Worm (Caenorhabditis elegans) whole organism, young adult: ENCODE measurements around the gene gst-29.
"Not testable (repeated sequence)": the region's sequence is repeated elsewhere in the genome, so short reads cannot be mapped to it uniquely, and the experiment has no call there.

Experiments
- B0261.1 ChIP-seq: sonication (generic microtip); optimal IDR thresholded peaks from 2 replicates; lab custom pipeline; 2016; ENCODE audit warnings: mild to moderate bottlenecking, missing genetic modification characterization, moderate library complexity, missing compliant biosample characterization
- C17E4.6 ChIP-seq: fragments of 200-800 bp; sonication (Bioruptor generic); IDR thresholded peaks from 2 replicates; pipeline ENCODE4 v1.3.6; 2022; ENCODE audit warnings: missing genetic modification reagents, missing genetic modification characterization, missing compliant biosample characterization
- F10E7.11 ChIP-seq: sonication (generic microtip); optimal IDR thresholded peaks from 2 replicates; lab custom pipeline; 2017; ENCODE audit warnings: mild to moderate bottlenecking, missing genetic modification characterization, moderate library complexity, missing compliant biosample characterization
- K11D2.4 ChIP-seq: fragments of 200-800 bp; sonication (Bioruptor generic); IDR thresholded peaks from 2 replicates; pipeline ENCODE4 v1.3.6; 2022; ENCODE audit warnings: missing genetic modification reagents, missing genetic modification characterization, missing compliant biosample characterization
- K12H6.12 ChIP-seq: fragments of 200-800 bp; sonication (Bioruptor generic); optimal IDR thresholded peaks from 2 replicates; lab custom pipeline; 2018; ENCODE audit warnings: mild to moderate bottlenecking, missing genetic modification characterization, missing compliant biosample characterization
- T07F8.4 ChIP-seq: sonication (generic microtip); optimal IDR thresholded peaks from 2 replicates; lab custom pipeline; 2016; ENCODE audit warnings: mild to moderate bottlenecking, missing genetic modification characterization, moderate library complexity, missing compliant biosample characterization
- Y53F4B.3 ChIP-seq: fragments of 200-800 bp; sonication (Bioruptor generic); IDR thresholded peaks from 2 replicates; pipeline ENCODE4 v1.3.6; 2022; ENCODE audit warnings: missing genetic modification reagents, missing genetic modification characterization, missing compliant biosample characterization
- Y53G8AR.9 ChIP-seq: fragments of 200-800 bp; sonication (Bioruptor generic); conservative IDR thresholded peaks from 2 replicates; pipeline ENCODE4 v1.3.6; 2022; ENCODE audit warnings: missing genetic modification reagents, missing genetic modification characterization, missing compliant biosample characterization
- ama-1 ChIP-seq, 3 experiments: fragments of 150-350 bp in 1 of 3; sonication (generic microtip) in 2 of 3; optimal IDR thresholded peaks; 2 replicates each; lab custom pipeline; 2014 to 2018; ENCODE audit warnings: missing biosample characterization in 2 of 3, missing genetic modification characterization in 2 of 3, missing genetic modification reagents in 2 of 3
- aptf-2 ChIP-seq: fragments of 200-800 bp; sonication (Bioruptor generic); conservative IDR thresholded peaks from 2 replicates; pipeline ENCODE4 v1.3.6; 2022; ENCODE audit warnings: missing genetic modification reagents, missing genetic modification characterization, missing compliant biosample characterization
- aptf-3 ChIP-seq: fragments of 200-800 bp; sonication (Bioruptor generic); IDR thresholded peaks from 2 replicates; pipeline ENCODE4 v1.3.6; 2022; ENCODE audit warnings: missing genetic modification characterization, missing compliant biosample characterization
- athp-1 ChIP-seq: sonication (generic microtip); optimal IDR thresholded peaks from 2 replicates; lab custom pipeline; 2017; ENCODE audit warnings: mild to moderate bottlenecking, missing genetic modification characterization, missing compliant biosample characterization
- attf-3 ChIP-seq: fragments of 200-800 bp; sonication (Bioruptor generic); conservative IDR thresholded peaks from 2 replicates; pipeline ENCODE4 v1.3.6; 2022; ENCODE audit warnings: missing genetic modification reagents, missing genetic modification characterization, missing compliant biosample characterization
- bed-2 ChIP-seq: fragments of 200-800 bp; sonication (Bioruptor generic); IDR thresholded peaks from 2 replicates; pipeline ENCODE4 v1.3.6; 2022; ENCODE audit warnings: missing genetic modification reagents, missing genetic modification characterization, missing compliant biosample characterization
- cebp-1 ChIP-seq, 2 experiments: fragments of 200-800 bp in 1 of 2; sonication (Bioruptor generic) in 1 of 2; sonication (generic microtip) in 1 of 2; IDR thresholded peaks in 1 of 2; optimal IDR thresholded peaks in 1 of 2; 2 replicates each; pipeline versions ENCODE4 v1.3.6 to Lab custom; 2017 to 2022; ENCODE audit warnings: missing compliant biosample characterization in 2 of 2, missing genetic modification characterization in 2 of 2, mild to moderate bottlenecking in 1 of 2, missing genetic modification reagents in 1 of 2, moderate library complexity in 1 of 2
- cebp-2 ChIP-seq: fragments of 200-800 bp; sonication (Bioruptor generic); IDR thresholded peaks from 2 replicates; pipeline ENCODE4 v1.3.6; 2022; ENCODE audit warnings: missing genetic modification characterization, missing compliant biosample characterization
- ceh-100 ChIP-seq: fragments of 200-800 bp; sonication (Bioruptor generic); IDR thresholded peaks from 2 replicates; pipeline ENCODE4 v1.3.6; 2022; ENCODE audit warnings: missing genetic modification reagents, missing genetic modification characterization, missing compliant biosample characterization
- ceh-27 ChIP-seq: fragments of 200-800 bp; sonication (Bioruptor generic); optimal IDR thresholded peaks from 2 replicates; lab custom pipeline; 2018; ENCODE audit warnings: mild to moderate bottlenecking, missing genetic modification characterization, moderate library complexity, missing compliant biosample characterization
- ceh-40 ChIP-seq: fragments of 200-800 bp; sonication (Bioruptor generic); IDR thresholded peaks from 2 replicates; pipeline ENCODE4 v1.3.6; 2022; ENCODE audit warnings: missing genetic modification characterization, missing compliant biosample characterization
- ceh-79 ChIP-seq: sonication (generic microtip); optimal IDR thresholded peaks from 2 replicates; lab custom pipeline; 2017; ENCODE audit warnings: mild to moderate bottlenecking, missing genetic modification characterization, missing compliant biosample characterization
- die-1 ChIP-seq: sonication (generic microtip); optimal IDR thresholded peaks from 2 replicates; lab custom pipeline; 2016; ENCODE audit warnings: missing genotype, mild to moderate bottlenecking, missing genetic modification characterization, missing compliant biosample characterization
- dpff-1 ChIP-seq: sonication (generic microtip); optimal IDR thresholded peaks from 2 replicates; lab custom pipeline; 2017; ENCODE audit warnings: mild to moderate bottlenecking, missing genetic modification characterization, missing compliant biosample characterization
- egl-18 ChIP-seq: fragments of 200-800 bp; sonication (Bioruptor generic); IDR thresholded peaks from 2 replicates; pipeline ENCODE4 v1.3.6; 2022; ENCODE audit warnings: missing genetic modification reagents, missing genetic modification characterization, missing compliant biosample characterization
- hlh-26 ChIP-seq: fragments of 200-800 bp; sonication (Bioruptor generic); conservative IDR thresholded peaks from 2 replicates; pipeline ENCODE4 v1.3.6; 2022; ENCODE audit warnings: missing genetic modification reagents, missing genetic modification characterization, missing compliant biosample characterization
- hmg-20 ChIP-seq: fragments of 200-800 bp; sonication (Bioruptor generic); IDR thresholded peaks from 2 replicates; pipeline ENCODE4 v1.3.6; 2022; ENCODE audit warnings: missing genetic modification reagents, missing genetic modification characterization, missing compliant biosample characterization
- lag-1 ChIP-seq: fragments of 200-800 bp; sonication (Bioruptor generic); IDR thresholded peaks from 2 replicates; pipeline ENCODE4 v1.3.6; 2022; ENCODE audit warnings: missing genetic modification reagents, missing genetic modification characterization, missing compliant biosample characterization
- let-607 ChIP-seq, 2 experiments: fragments of 200-800 bp in 1 of 2; sonication (Bioruptor generic) in 1 of 2; sonication (generic microtip) in 1 of 2; optimal IDR thresholded peaks; 2 replicates each; lab custom pipeline; 2016 to 2018; ENCODE audit warnings: mild to moderate bottlenecking in 2 of 2, missing compliant biosample characterization in 2 of 2, missing genetic modification characterization in 2 of 2, moderate library complexity in 2 of 2, missing genotype in 1 of 2
- lsy-27 ChIP-seq: sonication (generic microtip); optimal IDR thresholded peaks from 2 replicates; lab custom pipeline; 2017; ENCODE audit warnings: missing genetic modification characterization, mild to moderate bottlenecking, missing compliant biosample characterization, antibody characterized with exemption, missing genotype, borderline replicate concordance; ENCODE audit not compliant: insufficient read depth
- madf-6 ChIP-seq: fragments of 200-800 bp; sonication (Bioruptor generic); IDR thresholded peaks from 2 replicates; pipeline ENCODE4 v1.3.6; 2022; ENCODE audit warnings: missing genetic modification reagents, missing genetic modification characterization, missing compliant biosample characterization
- madf-8 ChIP-seq: fragments of 200-800 bp; sonication (Bioruptor generic); conservative IDR thresholded peaks from 2 replicates; pipeline ENCODE4 v1.3.6; 2022; ENCODE audit warnings: missing genetic modification reagents, missing genetic modification characterization, missing compliant biosample characterization
- nhr-80 ChIP-seq: sonication (generic microtip); optimal IDR thresholded peaks from 2 replicates; lab custom pipeline; 2016; ENCODE audit warnings: missing genetic modification characterization, missing compliant biosample characterization
- repo-1 ChIP-seq: sonication (generic microtip); optimal IDR thresholded peaks from 2 replicates; lab custom pipeline; 2017; ENCODE audit warnings: mild to moderate bottlenecking, missing genetic modification characterization, missing compliant biosample characterization
- rpc-1 ChIP-seq, 2 experiments: fragments of 150-350 bp in 1 of 2; sonication (generic microtip) in 1 of 2; optimal IDR thresholded peaks; 2 replicates each; lab custom pipeline; 2014 to 2018; ENCODE audit warnings: missing biosample characterization in 1 of 2, missing genetic modification characterization in 1 of 2, missing genetic modification reagents in 1 of 2, missing genotype in 1 of 2
- snpc-1.3 ChIP-seq: sonication (generic microtip); optimal IDR thresholded peaks from 2 replicates; lab custom pipeline; 2017; ENCODE audit warnings: missing genetic modification characterization, mild to moderate bottlenecking, missing compliant biosample characterization, antibody characterized with exemption, moderate library complexity, missing genotype, missing genetic modification reagents; ENCODE audit not compliant: insufficient read depth
- somi-1 ChIP-seq: fragments of 200-800 bp; sonication (Bioruptor generic); optimal IDR thresholded peaks from 2 replicates; lab custom pipeline; 2018; ENCODE audit warnings: mild to moderate bottlenecking, missing genetic modification characterization, missing compliant biosample characterization
- xnd-1 ChIP-seq: sonication (generic microtip); optimal IDR thresholded peaks from 2 replicates; lab custom pipeline; 2016; ENCODE audit warnings: missing genotype, missing genetic modification reagents, missing genetic modification characterization, missing compliant biosample characterization
- ztf-18 ChIP-seq: sonication (generic microtip); optimal IDR thresholded peaks from 2 replicates; lab custom pipeline; 2016; ENCODE audit warnings: missing genotype, mild to moderate bottlenecking, missing genetic modification characterization, missing compliant biosample characterization
- ztf-3 ChIP-seq: fragments of 200-800 bp; sonication (Bioruptor generic); optimal IDR thresholded peaks from 2 replicates; lab custom pipeline; 2018; ENCODE audit warnings: mild to moderate bottlenecking, missing genetic modification characterization, missing compliant biosample characterization

gst-29 gene

DNA sequence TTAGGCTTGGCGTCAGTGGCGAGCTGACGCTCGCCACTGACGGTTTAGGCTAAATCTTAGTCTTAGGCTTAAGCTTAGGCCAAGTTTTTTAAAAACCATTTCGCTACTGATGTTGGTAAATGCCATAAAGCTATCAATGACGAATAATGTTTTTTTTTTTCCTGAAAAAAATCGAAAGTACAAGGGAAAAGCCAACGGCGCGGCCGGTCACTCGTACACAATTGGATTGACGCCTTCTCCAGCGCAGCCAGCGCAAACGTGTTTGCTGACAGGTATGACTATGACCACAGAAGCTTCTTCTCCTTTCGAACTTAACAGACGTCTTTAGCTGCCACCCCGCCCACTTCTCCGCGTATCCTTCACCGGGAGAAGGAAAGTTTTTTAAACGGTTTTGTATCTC lies 24.1 kb downstream of the gst-29 start, which contains the start of gene Y53F4B.27:
Gene Y53F4B.27 (plus strand): TSS at position 301 of the 400 bp plus-strand sequence.
- 0 out of 2 replicates have a peak, but pooled peaks have one; percentile 11 for TF ChIP-seq cebp-2 (GFP tag; lab: Robert Waterston, UW)
- no peak for TF ChIP-seq madf-6

DNA sequence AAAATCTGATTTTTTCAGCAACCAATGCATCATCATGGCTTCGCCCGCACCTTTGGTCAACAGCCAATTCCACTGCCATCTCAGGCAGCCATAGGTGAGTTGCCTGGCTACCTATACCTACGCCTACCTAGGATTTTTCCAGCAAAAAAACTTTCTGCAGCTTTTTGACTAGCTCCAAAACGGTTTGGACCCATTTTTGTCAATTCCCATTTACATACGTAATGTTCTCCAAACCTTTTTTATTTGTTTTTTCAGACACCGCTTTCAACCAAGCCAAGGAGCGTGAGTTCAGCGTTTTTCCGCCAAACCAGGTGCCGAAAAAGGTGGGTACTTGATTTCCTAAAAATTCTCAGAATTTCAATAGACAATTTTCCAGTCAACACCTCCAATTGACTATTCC lies 25.9 kb downstream of the gst-29 start:
- TF ChIP-seq lag-1 (GFP tag; lab: Robert Waterston, UW) (no peak), ceh-100 (GFP tag; lab: Robert Waterston, UW) (no peak), bed-2 (GFP tag; lab: Robert Waterston, UW) (no peak), ztf-3 (GFP tag; lab: Kevin White, UChicago) (no peak), F10E7.11 (tag; lab: Kevin White, UChicago) (no peak), nhr-80 (tag; lab: Kevin White, UChicago) (no peak), ceh-79 (tag; lab: Kevin White, UChicago) (no peak), somi-1 (GFP tag; lab: Kevin White, UChicago) (no peak), madf-8 (no peak)

DNA sequence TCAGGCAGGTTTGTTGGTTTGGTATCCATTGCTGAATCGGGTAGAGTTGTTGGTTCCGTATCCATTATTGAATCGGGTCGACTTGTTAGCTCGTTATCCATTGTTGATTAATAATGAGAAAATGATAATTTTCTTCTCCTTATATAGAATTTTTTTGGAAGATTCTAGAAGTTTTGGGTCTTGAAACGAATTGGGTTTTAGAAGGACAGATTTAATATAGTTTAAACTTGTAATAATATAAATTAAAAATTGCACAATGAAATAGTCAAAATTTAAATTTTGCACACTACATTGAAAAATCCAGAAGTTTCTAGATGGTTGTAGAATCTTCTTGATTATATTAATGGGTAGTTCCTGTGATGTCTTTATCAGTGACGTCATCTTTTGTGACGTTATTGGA lies 28.8 kb downstream of the gst-29 start, which contains the start of gene Y53F4B.26:
Gene Y53F4B.26 (minus strand): TSS at position 101 of the 400 bp plus-strand sequence.
- not testable (repeated sequence) for TF ChIP-seq somi-1 (GFP tag; lab: Kevin White, UChicago); K12H6.12; die-1 (tag; lab: Kevin White, UChicago)

DNA sequence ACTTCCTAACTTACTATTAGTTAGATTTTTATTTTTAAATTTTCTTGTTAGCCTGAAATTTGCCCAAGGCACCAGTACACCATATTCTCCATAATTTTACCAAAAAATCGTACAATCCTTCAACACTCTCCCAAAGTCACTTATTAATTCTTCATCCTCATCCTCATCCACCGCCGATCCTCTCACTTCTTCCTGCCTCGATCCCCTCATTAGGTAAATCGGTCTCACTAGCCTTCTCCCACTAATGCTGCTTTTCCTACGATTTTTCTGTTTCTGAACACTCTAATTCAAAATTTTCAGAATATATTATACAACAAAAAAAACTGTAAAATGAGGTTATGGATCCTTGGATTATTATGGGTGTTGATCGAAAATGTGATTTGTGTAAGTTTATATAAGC lies 33.8 kb downstream of the gst-29 start, which contains the start of gene Y53F4B.25:
Gene Y53F4B.25 (plus strand): TSS at position 301 of the 400 bp plus-strand sequence.
- no peak for TF ChIP-seq snpc-1.3 (tag; lab: Kevin White, UChicago)
- no peak for TF ChIP-seq egl-18

DNA sequence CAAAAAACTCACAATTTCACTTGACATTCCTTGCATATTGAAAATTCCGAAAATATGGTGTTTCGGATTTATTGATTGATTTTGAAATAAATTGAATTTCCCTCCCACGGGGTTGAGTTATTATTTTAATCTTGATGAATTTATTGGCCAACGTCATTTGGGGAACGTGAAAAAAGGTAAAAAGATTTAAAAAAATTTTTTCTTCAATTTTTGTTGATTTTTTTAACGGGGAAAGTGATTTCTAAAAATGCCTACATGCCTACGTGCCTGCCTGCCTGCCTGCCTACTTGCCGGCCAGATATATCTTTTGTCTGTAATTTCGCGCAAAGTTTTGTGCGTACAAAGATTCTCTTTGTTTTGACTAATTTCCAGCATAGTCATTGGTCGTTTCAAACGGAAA lies 35.3 kb downstream of the gst-29 start, which contains the start of gene Y53F4B.24:
Gene Y53F4B.24 (minus strand): TSS at position 101 of the 400 bp plus-strand sequence.
- TF ChIP-seq rpc-1 (optimal IDR thresholded peaks at IDR 0.05; lab: Kevin White, UChicago) (no peak), rpc-1 (tag; optimal IDR thresholded peaks at IDR 0.05; lab: Kevin White, UChicago) (no peak), K11D2.4 (GFP tag; lab: Robert Waterston, UW) (no peak), snpc-1.3 (tag; lab: Kevin White, UChicago) (no peak), lsy-27 (tag; lab: Kevin White, UChicago) (no peak), C17E4.6 (GFP tag; lab: Robert Waterston, UW) (no peak), ceh-79 (tag; lab: Kevin White, UChicago) (no peak), hmg-20 (no peak), ceh-100 (GFP tag; lab: Robert Waterston, UW) (no peak), aptf-3 (GFP tag; lab: Robert Waterston, UW) (no peak), bed-2 (GFP tag; lab: Robert Waterston, UW) (no peak), athp-1 (tag; lab: Kevin White, UChicago) (no peak), ceh-27 (GFP tag; lab: Kevin White, UChicago) (no peak), Y53F4B.3 (GFP tag; lab: Robert Waterston, UW) (no peak), dpff-1 (no peak), lag-1 (GFP tag; lab: Robert Waterston, UW) (no peak), B0261.1 (no peak)

DNA sequence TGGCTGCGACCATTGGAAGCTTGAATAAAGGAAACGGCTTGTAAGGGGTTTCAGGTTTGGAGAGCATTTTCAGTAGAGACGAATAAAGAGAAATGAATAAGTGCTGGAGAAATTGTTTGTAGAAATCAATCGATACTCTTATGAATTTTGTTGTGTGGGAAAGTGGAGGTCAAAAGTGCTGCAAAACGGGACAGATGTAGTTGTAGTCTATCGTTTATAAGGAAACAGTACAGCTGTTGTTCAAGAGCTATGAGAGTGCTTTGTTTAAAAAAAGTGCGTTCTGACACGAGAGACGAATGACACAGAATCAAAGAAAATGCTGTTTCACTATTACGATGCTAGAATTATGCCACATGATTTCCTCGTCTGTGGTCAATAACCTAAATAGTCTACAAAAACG lies 39.1 kb downstream of the gst-29 start, which contains the start of gene Y53F4B.62:
Gene Y53F4B.62 (minus strand): TSS at position 101 of the 400 bp plus-strand sequence.
- TF ChIP-seq ztf-18 (tag; lab: Kevin White, UChicago) (no peak), aptf-2 (GFP tag; lab: Robert Waterston, UW) (no peak), T07F8.4 (tag; lab: Kevin White, UChicago) (no peak), attf-3 (no peak), cebp-1 (GFP tag; IDR thresholded peaks at IDR 0.05; lab: Robert Waterston, UW) (no peak), cebp-1 (tag; optimal IDR thresholded peaks at IDR 0.05; lab: Kevin White, UChicago) (no peak), Y53G8AR.9 (GFP tag; lab: Robert Waterston, UW) (no peak), repo-1 (no peak), dpff-1 (no peak), hlh-26 (GFP tag; lab: Robert Waterston, UW) (no peak), ama-1 (optimal IDR thresholded peaks at IDR 0.05; lab: Kevin White, UChicago) (no peak), ama-1 (GFP tag; optimal IDR thresholded peaks at IDR 0.05; lab: Kevin White, UChicago) (no peak), xnd-1 (no peak), ceh-40 (no peak), let-607 (tag; optimal IDR thresholded peaks at IDR 0.05; lab: Kevin White, UChicago) (no peak)
